Fruit fly (Drosophila melanogaster) whole organism, embryonic: ENCODE measurements around the gene CG17929.
A peak's percentile ranks its signal among the peaks of the same experiment; 100 is the strongest.

Source experiments
- CG34422 ChIP-seq: fragments of 200-800 bp; sonication (Bioruptor generic); IDR thresholded peaks from 3 replicates; pipeline ENCODE4 v1.3.6; 2022; ENCODE audit warnings: missing biosample characterization, missing genetic modification characterization
- CG7745 ChIP-seq: fragments of 200-800 bp; sonication (Bioruptor generic); optimal IDR thresholded peaks from 2 replicates; lab custom pipeline; 2018; ENCODE audit warnings: missing biosample characterization, mild to moderate bottlenecking, missing genetic modification characterization, moderate library complexity
- Fer3 ChIP-seq: fragments of 200-800 bp; sonication (Bioruptor generic); optimal IDR thresholded peaks from 2 replicates; lab custom pipeline; 2018; ENCODE audit warnings: missing biosample characterization, mild to moderate bottlenecking, missing genetic modification characterization, moderate library complexity
- HmgD ChIP-seq: fragments of 200-800 bp; sonication (Bioruptor generic); optimal IDR thresholded peaks from 3 replicates; lab custom pipeline; 2016; ENCODE audit warnings: missing biosample characterization, missing genetic modification characterization
- Ptx1 ChIP-seq: fragments of 200-800 bp; sonication (Bioruptor generic); IDR thresholded peaks from 2 replicates; pipeline ENCODE4 v1.3.6; 2022; ENCODE audit warnings: missing biosample characterization, missing genetic modification characterization
- Sox100B ChIP-seq: fragments of 200-800 bp; sonication (Bioruptor generic); optimal IDR thresholded peaks from 3 replicates; lab custom pipeline; 2018; ENCODE audit warnings: missing biosample characterization, mild to moderate bottlenecking, missing genetic modification characterization
- Vsx1 ChIP-seq: fragments of 200-800 bp; sonication (Bioruptor generic); optimal IDR thresholded peaks from 2 replicates; lab custom pipeline; 2017; ENCODE audit warnings: missing biosample characterization, mild to moderate bottlenecking, missing genetic modification characterization, missing genetic modification reagents
- aop ChIP-seq: fragments of 200-800 bp; sonication (Bioruptor generic); IDR thresholded peaks from 2 replicates; pipeline ENCODE4 v1.3.6; 2022; ENCODE audit warnings: missing biosample characterization, missing genetic modification characterization
- gsb ChIP-seq: fragments of 200-800 bp; sonication (Bioruptor generic); IDR thresholded peaks from 2 replicates; pipeline ENCODE4 v1.3.6; 2022; ENCODE audit warnings: missing biosample characterization, missing genetic modification characterization
- kni ChIP-seq: fragments of 200-800 bp; sonication (Bioruptor generic); optimal IDR thresholded peaks from 3 replicates; lab custom pipeline; 2017; ENCODE audit warnings: mild to moderate bottlenecking, missing biosample characterization, missing genetic modification reagents, missing genetic modification characterization
- p53 ChIP-seq: fragments of 200-800 bp; sonication (Bioruptor generic); optimal IDR thresholded peaks from 2 replicates; lab custom pipeline; 2016; ENCODE audit warnings: missing biosample characterization, missing genetic modification characterization
- sens ChIP-seq: fragments of 200-800 bp; sonication (Bioruptor generic); peaks from one replicate; lab custom pipeline; 2016; ENCODE audit warnings: missing biosample characterization, missing genetic modification characterization
- sr ChIP-seq: fragments of 200-800 bp; sonication (Bioruptor generic); IDR thresholded peaks from 3 replicates; pipeline ENCODE4 v1.3.6; 2022; ENCODE audit warnings: missing biosample characterization, missing genetic modification characterization

DNA sequence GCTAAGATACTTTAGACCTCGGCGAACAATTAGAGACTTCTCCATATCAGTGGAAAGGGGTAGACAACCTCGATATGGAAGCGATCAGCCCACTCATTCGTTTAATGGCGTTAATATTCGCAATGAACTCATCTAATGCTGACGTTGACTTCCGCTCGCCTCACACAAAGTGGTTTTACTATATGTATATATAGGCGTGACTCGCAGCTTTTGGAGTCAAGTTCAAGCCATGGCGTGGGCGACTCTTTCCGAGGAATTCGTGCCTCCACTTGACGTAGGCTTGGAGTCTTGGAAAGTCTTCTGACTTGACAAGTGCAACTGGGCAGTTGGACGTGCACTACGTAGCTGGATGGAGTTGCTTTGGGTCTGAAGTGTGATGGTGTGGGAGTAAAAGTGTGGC is 28.4 kb downstream of the CG17929 start:
- no peak for TF ChIP-seq gsb
- no peak for TF ChIP-seq Ptx1 (GFP tag; lab: Robert Waterston, UW)
- TF ChIP-seq CG7745 (tag; lab: Kevin White, UChicago), result no peak
- peak; percentile 76 for TF ChIP-seq sr (GFP tag; lab: Robert Waterston, UW)
- no peak for TF ChIP-seq p53 (GFP tag; lab: Kevin White, UChicago)
- no peak for TF ChIP-seq kni (GFP tag; lab: Kevin White, UChicago)
- TF ChIP-seq Fer3 (tag; lab: Kevin White, UChicago), result no peak
- no peak for TF ChIP-seq Vsx1
- TF ChIP-seq Sox100B (GFP tag; lab: Kevin White, UChicago), result no peak
- TF ChIP-seq CG34422 (GFP tag; lab: Robert Waterston, UW), result no peak
- no peak for TF ChIP-seq sens (GFP tag; lab: Kevin White, UChicago)
- no peak for TF ChIP-seq aop (GFP tag; lab: Robert Waterston, UW)
- no peak for TF ChIP-seq HmgD (GFP tag; lab: Kevin White, UChicago)
